Comparison of ENCODE assay signal across 5 fruit fly cellular contexts in genomic region chrX:2300293-2301068, dm6.
TF ChIP-seq lines count a peak whose summit lies in the region.

No protein-coding gene starts in this region.

- TF ChIP-seq CTCF in whole organism, embryonic (GFP tag; optimal IDR thresholded peaks at IDR 0.05; lab: Kevin White, UChicago): peak; percentile 62

TF ChIP-seq in whole organism, adult, 20 proteins besides CTCF, POLR2A, EP300 and RAD21 (continues in another document):
- TF ChIP-seq pad (GFP tag; optimal IDR thresholded peaks at IDR 0.05; lab: Kevin White, UChicago) (peak; percentile 77), CG5204 (GFP tag; optimal IDR thresholded peaks at IDR 0.05; lab: Kevin White, UChicago) (peak; percentile 82), Mnt (GFP tag; optimal IDR thresholded peaks at IDR 0.05; lab: Kevin White, UChicago) (peak; percentile 86), ovo (GFP tag; optimal IDR thresholded peaks at IDR 0.05; lab: Kevin White, UChicago) (peak; percentile 63), CG7045 (GFP tag; optimal IDR thresholded peaks at IDR 0.05; lab: Kevin White, UChicago) (peak; percentile 85), Crg-1 (GFP tag; optimal IDR thresholded peaks at IDR 0.05; lab: Kevin White, UChicago) (peak; percentile 79), CG14711 (tag; optimal IDR thresholded peaks at IDR 0.05; lab: Kevin White, UChicago) (peak; percentile 92), CG1620 (GFP tag; optimal IDR thresholded peaks at IDR 0.05; lab: Kevin White, UChicago) (peak; percentile 74), Hr96 (GFP tag; optimal IDR thresholded peaks at IDR 0.05; lab: Kevin White, UChicago) (peak; percentile 84), tj (GFP tag; optimal IDR thresholded peaks at IDR 0.05; lab: Kevin White, UChicago) (peak; percentile 83), toe (GFP tag; optimal IDR thresholded peaks at IDR 0.05; lab: Kevin White, UChicago) (no peak), bab1 (GFP tag; optimal IDR thresholded peaks at IDR 0.05; lab: Kevin White, UChicago) (peak; percentile 97), CG12768 (GFP tag; optimal IDR thresholded peaks at IDR 0.05; lab: Kevin White, UChicago) (peak; percentile 77), cic (GFP tag; optimal IDR thresholded peaks at IDR 0.05; lab: Kevin White, UChicago) (peak; percentile 67), cnc (optimal IDR thresholded peaks at IDR 0.05; lab: Kevin White, UChicago) (no peak), CG7101 (tag; optimal IDR thresholded peaks at IDR 0.05; lab: Kevin White, UChicago) (peak; percentile 97), Clk (GFP tag; optimal IDR thresholded peaks at IDR 0.05; lab: Kevin White, UChicago) (peak; percentile 76), CG11617 (GFP tag; optimal IDR thresholded peaks at IDR 0.05; lab: Kevin White, UChicago) (peak; percentile 84)

TF ChIP-seq in whole organism, embryonic, 481 proteins besides CTCF, POLR2A, EP300 and RAD21 (continues in another document):
- TF ChIP-seq CG14965 (GFP tag; optimal IDR thresholded peaks at IDR 0.05; lab: Kevin White, UChicago; ENCODE audit: borderline replicate concordance): peak; percentile 58
- TF ChIP-seq vfl (GFP tag; optimal IDR thresholded peaks at IDR 0.05; lab: Kevin White, UChicago): peak; percentile 88
- peak; percentile 85 for TF ChIP-seq sd (tag; optimal IDR thresholded peaks at IDR 0.05; lab: Kevin White, UChicago)
- TF ChIP-seq CG16779 (GFP tag; IDR thresholded peaks at IDR 0.05; lab: Robert Waterston, UW): peak; percentile 88
- TF ChIP-seq bsh (GFP tag; optimal IDR thresholded peaks at IDR 0.05; lab: Kevin White, UChicago): peak; percentile 97 to 98
- peak; percentile 98 for TF ChIP-seq CG14050 (GFP tag; IDR thresholded peaks at IDR 0.05; lab: Robert Waterston, UW)
- peak; percentile 39 for TF ChIP-seq CG7745 (tag; optimal IDR thresholded peaks at IDR 0.05; lab: Kevin White, UChicago)
- TF ChIP-seq eyg (GFP tag; optimal IDR thresholded peaks at IDR 0.05; lab: Kevin White, UChicago): peak; percentile 87
- TF ChIP-seq CG8478 (optimal IDR thresholded peaks at IDR 0.05; lab: Kevin White, UChicago): no peak
- peak; percentile 99 for TF ChIP-seq Med (GFP tag; lab: Kevin White, UChicago)
- TF ChIP-seq CG15073 (GFP tag; optimal IDR thresholded peaks at IDR 0.05; lab: Kevin White, UChicago): peak; percentile 69
- peak; percentile 90 for TF ChIP-seq Hand (GFP tag; optimal IDR thresholded peaks at IDR 0.05; lab: Kevin White, UChicago)
- TF ChIP-seq CG32532 (GFP tag; IDR thresholded peaks at IDR 0.05; lab: Robert Waterston, UW): peak; percentile 96
- peak; percentile 86 for TF ChIP-seq pho (GFP tag; optimal IDR thresholded peaks at IDR 0.05; lab: Kevin White, UChicago)
- TF ChIP-seq nmo (GFP tag; optimal IDR thresholded peaks at IDR 0.05; lab: Kevin White, UChicago): peak; percentile 96
- peak; percentile 74 for TF ChIP-seq TFAM (GFP tag; optimal IDR thresholded peaks at IDR 0.05; lab: Kevin White, UChicago)
- peak; percentile 97 for TF ChIP-seq ttk (GFP tag; IDR thresholded peaks at IDR 0.05; lab: Robert Waterston, UW)
- TF ChIP-seq Dll (GFP tag; IDR thresholded peaks at IDR 0.05; lab: Robert Waterston, UW; ENCODE audit: partially characterized antibody): no peak
- TF ChIP-seq ham (GFP tag; IDR thresholded peaks at IDR 0.05; lab: Robert Waterston, UW): peak; percentile 82

TF ChIP-seq in whole organism, prepupa, 60 proteins besides CTCF, POLR2A, EP300 and RAD21 (continues in another document):
- TF ChIP-seq salr (GFP tag; optimal IDR thresholded peaks at IDR 0.05; lab: Kevin White, UChicago) (peak; percentile 91 to 99), dsx (GFP tag; optimal IDR thresholded peaks at IDR 0.05; lab: Kevin White, UChicago; ENCODE audit: poor library complexity, severe bottlenecking) (peak; percentile 98), CG8319 (GFP tag; optimal IDR thresholded peaks at IDR 0.05; lab: Kevin White, UChicago) (peak; percentile 97), Hr38 (GFP tag; optimal IDR thresholded peaks at IDR 0.05; lab: Kevin White, UChicago) (peak; percentile 67), fkh (GFP tag; optimal IDR thresholded peaks at IDR 0.05; lab: Kevin White, UChicago) (peak; percentile 85), CG3919 (GFP tag; optimal IDR thresholded peaks at IDR 0.05; lab: Kevin White, UChicago) (peak; percentile 98), Hr4 (GFP tag; optimal IDR thresholded peaks at IDR 0.05; lab: Kevin White, UChicago) (peak; percentile 99), CG15336 (GFP tag; IDR thresholded peaks at IDR 0.05; lab: Robert Waterston, UW) (peak; percentile 99), CG6808 (GFP tag; optimal IDR thresholded peaks at IDR 0.05; lab: Kevin White, UChicago) (peak; percentile 96), Blimp-1 (GFP tag; optimal IDR thresholded peaks at IDR 0.05; lab: Kevin White, UChicago) (peak; percentile 97), vri (GFP tag; optimal IDR thresholded peaks at IDR 0.05; lab: Kevin White, UChicago) (peak; percentile 99), Eip78C (GFP tag; lab: Kevin White, UChicago) (peak; percentile 100), cyc (GFP tag; optimal IDR thresholded peaks at IDR 0.05; lab: Kevin White, UChicago) (peak; percentile 99), svp (GFP tag; lab: Kevin White, UChicago) (peak; percentile 100), Lpt (GFP tag; optimal IDR thresholded peaks at IDR 0.05; lab: Kevin White, UChicago) (peak; percentile 97), lz (GFP tag; optimal IDR thresholded peaks at IDR 0.05; lab: Kevin White, UChicago) (peak; percentile 99), CG7368 (GFP tag; optimal IDR thresholded peaks at IDR 0.05; lab: Kevin White, UChicago) (peak; percentile 97), Met (GFP tag; optimal IDR thresholded peaks at IDR 0.05; lab: Kevin White, UChicago) (peak; percentile 100), CG6276 (GFP tag; optimal IDR thresholded peaks at IDR 0.05; lab: Kevin White, UChicago) (peak; percentile 99)

TF ChIP-seq in whole organism, pupa, 21 proteins besides CTCF, POLR2A, EP300 and RAD21:
- peak; percentile 98 for TF ChIP-seq CG8159 (tag; optimal IDR thresholded peaks at IDR 0.05; lab: Kevin White, UChicago)
- TF ChIP-seq CG12605 (GFP tag; IDR thresholded peaks at IDR 0.05; lab: Robert Waterston, UW): peak; percentile 99
- TF ChIP-seq CG17806 (tag; optimal IDR thresholded peaks at IDR 0.05; lab: Kevin White, UChicago): peak; percentile 99
- peak; percentile 98 for TF ChIP-seq rn (GFP tag; IDR thresholded peaks at IDR 0.05; lab: Robert Waterston, UW)
- TF ChIP-seq Ets98B (GFP tag; IDR thresholded peaks at IDR 0.05; lab: Robert Waterston, UW): peak; percentile 99
- peak; percentile 98 for TF ChIP-seq CG10348 (GFP tag; IDR thresholded peaks at IDR 0.05; lab: Robert Waterston, UW)
- TF ChIP-seq fd96Ca (GFP tag; IDR thresholded peaks at IDR 0.05; lab: Robert Waterston, UW): peak; percentile 100
- peak; percentile 99 for TF ChIP-seq CG15710 (tag; optimal IDR thresholded peaks at IDR 0.05; lab: Kevin White, UChicago)
- TF ChIP-seq Pif1A (GFP tag; optimal IDR thresholded peaks at IDR 0.05; lab: Kevin White, UChicago): peak; percentile 99
- TF ChIP-seq CG9948 (tag; optimal IDR thresholded peaks at IDR 0.05; lab: Kevin White, UChicago): peak; percentile 99
- TF ChIP-seq CG34367 (tag; optimal IDR thresholded peaks at IDR 0.05; lab: Kevin White, UChicago): peak; percentile 99
- peak; percentile 98 for TF ChIP-seq gl (tag; optimal IDR thresholded peaks at IDR 0.05; lab: Kevin White, UChicago)
- peak; percentile 100 for TF ChIP-seq CG4496 (GFP tag; IDR thresholded peaks at IDR 0.05; lab: Robert Waterston, UW)
- peak; percentile 97 for TF ChIP-seq D1 (tag; optimal IDR thresholded peaks at IDR 0.05; lab: Kevin White, UChicago)
- peak; percentile 99 for TF ChIP-seq Snoo (tag; optimal IDR thresholded peaks at IDR 0.05; lab: Kevin White, UChicago)
- TF ChIP-seq Pif1B (GFP tag; optimal IDR thresholded peaks at IDR 0.05; lab: Kevin White, UChicago): peak; percentile 99
- peak; percentile 97 for TF ChIP-seq CG13204 (GFP tag; optimal IDR thresholded peaks at IDR 0.05; lab: Kevin White, UChicago)
- peak; percentile 99 for TF ChIP-seq CG8301 (tag; optimal IDR thresholded peaks at IDR 0.05; lab: Kevin White, UChicago)
- peak; percentile 75 for TF ChIP-seq EcR (GFP tag; optimal IDR thresholded peaks at IDR 0.05; lab: Kevin White, UChicago)
- TF ChIP-seq CG14655 (GFP tag; optimal IDR thresholded peaks at IDR 0.05; lab: Kevin White, UChicago): peak; percentile 99
- TF ChIP-seq CG32121 (GFP tag; IDR thresholded peaks at IDR 0.05; lab: Robert Waterston, UW): peak; percentile 99

TF ChIP-seq in whole organism, wandering third instar larva, 38 proteins besides CTCF, POLR2A, EP300 and RAD21 (continues in another document):
- TF ChIP-seq Mio (GFP tag; optimal IDR thresholded peaks at IDR 0.05; lab: Kevin White, UChicago) (peak; percentile 93), psq (GFP tag; optimal IDR thresholded peaks at IDR 0.05; lab: Kevin White, UChicago) (peak; percentile 97), Abd-B (GFP tag; optimal IDR thresholded peaks at IDR 0.05; lab: Kevin White, UChicago) (no peak), usp (GFP tag; optimal IDR thresholded peaks at IDR 0.05; lab: Kevin White, UChicago) (no peak), Sp1 (GFP tag; optimal IDR thresholded peaks at IDR 0.05; lab: Kevin White, UChicago) (peak; percentile 99), Myc (optimal IDR thresholded peaks at IDR 0.05; lab: Kevin White, UChicago) (no peak), Dif (GFP tag; optimal IDR thresholded peaks at IDR 0.05; lab: Kevin White, UChicago; ENCODE audit: partially characterized antibody) (no peak), GATAd (GFP tag; optimal IDR thresholded peaks at IDR 0.05; lab: Kevin White, UChicago) (peak; percentile 90), rgr (GFP tag; optimal IDR thresholded peaks at IDR 0.05; lab: Kevin White, UChicago) (peak; percentile 99), tai (GFP tag; optimal IDR thresholded peaks at IDR 0.05; lab: Kevin White, UChicago) (peak; percentile 95), CG9705 (GFP tag; optimal IDR thresholded peaks at IDR 0.05; lab: Kevin White, UChicago) (peak; percentile 95), woc (GFP tag; optimal IDR thresholded peaks at IDR 0.05; lab: Kevin White, UChicago) (peak; percentile 96), Hr78 (GFP tag; optimal IDR thresholded peaks at IDR 0.05; lab: Kevin White, UChicago) (no peak), Jra (GFP tag; optimal IDR thresholded peaks at IDR 0.05; lab: Kevin White, UChicago) (peak; percentile 98), CrebA (GFP tag; optimal IDR thresholded peaks at IDR 0.05; lab: Kevin White, UChicago; ENCODE audit: borderline replicate concordance) (peak; percentile 92), lola (GFP tag; optimal IDR thresholded peaks at IDR 0.05; lab: Kevin White, UChicago) (no peak), sage (GFP tag; optimal IDR thresholded peaks at IDR 0.05; lab: Kevin White, UChicago) (peak; percentile 98), sv (GFP tag; optimal IDR thresholded peaks at IDR 0.05; lab: Kevin White, UChicago) (peak; percentile 88), Hnf4 (GFP tag; optimal IDR thresholded peaks at IDR 0.05; lab: Kevin White, UChicago) (peak; percentile 98), dl (GFP tag; optimal IDR thresholded peaks at IDR 0.05; lab: Kevin White, UChicago; ENCODE audit: insufficient read depth in 1 of 2, partially characterized antibody in 2 of 2) (peak in 1 of 2 experiments; percentile 10), N (GFP tag; optimal IDR thresholded peaks at IDR 0.05; lab: Kevin White, UChicago) (no peak), jim (GFP tag; optimal IDR thresholded peaks at IDR 0.05; lab: Kevin White, UChicago) (peak; percentile 7), HLH106 (tag; optimal IDR thresholded peaks at IDR 0.05; lab: Kevin White, UChicago) (peak; percentile 99)
